Fruit fly (Drosophila melanogaster) whole organism, prepupa: ENCODE results near the gene SdhD.

Source experiments
- Blimp-1 ChIP-seq: fragments of 200-800 bp; sonication (Bioruptor generic); optimal IDR thresholded peaks from 3 replicates; lab custom pipeline; 2017; ENCODE audit warnings: missing biosample characterization, missing genetic modification characterization, mild to moderate bottlenecking, moderate library complexity, missing genetic modification reagents
- CG10631 ChIP-seq: fragments of 200-800 bp; sonication (Bioruptor generic); optimal IDR thresholded peaks from 2 replicates; lab custom pipeline; 2016; ENCODE audit warnings: missing biosample characterization, missing genetic modification characterization
- CG10669 ChIP-seq: fragments of 200-800 bp; sonication (Bioruptor generic); optimal IDR thresholded peaks from 3 replicates; lab custom pipeline; 2018; ENCODE audit warnings: missing biosample characterization, mild to moderate bottlenecking, missing genetic modification characterization, moderate library complexity
- CG11294 ChIP-seq: fragments of 200-800 bp; sonication (Bioruptor generic); IDR thresholded peaks from 2 replicates; pipeline ENCODE4 v1.3.6; 2022; ENCODE audit warnings: missing biosample characterization, missing genetic modification characterization
- CG11762 ChIP-seq: fragments of 200-800 bp; sonication (Bioruptor generic); optimal IDR thresholded peaks from 3 replicates; lab custom pipeline; 2016; ENCODE audit warnings: missing biosample characterization, missing genetic modification characterization; ENCODE audit not compliant: insufficient read depth
- CG11902 ChIP-seq: fragments of 200-800 bp; sonication (Bioruptor generic); optimal IDR thresholded peaks from 3 replicates; lab custom pipeline; 2016; ENCODE audit warnings: missing biosample characterization, missing genetic modification characterization
- CG15336 ChIP-seq: fragments of 200-800 bp; sonication (Bioruptor generic); IDR thresholded peaks from 2 replicates; pipeline ENCODE4 v1.3.6; 2022; ENCODE audit warnings: missing biosample characterization, missing genetic modification characterization
- CG1621 ChIP-seq: fragments of 200-800 bp; sonication (Bioruptor generic); optimal IDR thresholded peaks from 3 replicates; lab custom pipeline; 2018; ENCODE audit warnings: missing biosample characterization, mild to moderate bottlenecking, missing genetic modification characterization
- CG16779 ChIP-seq: fragments of 200-800 bp; sonication (Bioruptor generic); optimal IDR thresholded peaks from 3 replicates; lab custom pipeline; 2017; ENCODE audit warnings: missing biosample characterization, mild to moderate bottlenecking, missing genetic modification characterization
- CG3032 ChIP-seq: fragments of 200-800 bp; optimal IDR thresholded peaks from 2 replicates; lab custom pipeline; 2019; ENCODE audit warnings: missing biosample characterization, mild to moderate bottlenecking, missing genetic modification characterization, moderate library complexity
- CG32006 ChIP-seq: fragments of 200-800 bp; sonication (Bioruptor generic); optimal IDR thresholded peaks from 3 replicates; lab custom pipeline; 2017; ENCODE audit warnings: missing biosample characterization, mild to moderate bottlenecking, missing genetic modification characterization
- CG34406 ChIP-seq: fragments of 200-800 bp; sonication (Bioruptor generic); optimal IDR thresholded peaks from 3 replicates; lab custom pipeline; 2016; ENCODE audit warnings: missing biosample characterization, missing genetic modification characterization
- CG3919 ChIP-seq: fragments of 200-800 bp; sonication (Bioruptor generic); optimal IDR thresholded peaks from 3 replicates; lab custom pipeline; 2016; ENCODE audit warnings: missing biosample characterization, missing genetic modification characterization
- CG4318 ChIP-seq: fragments of 200-800 bp; sonication (Bioruptor generic); optimal IDR thresholded peaks from 3 replicates; lab custom pipeline; 2017; ENCODE audit warnings: missing biosample characterization, mild to moderate bottlenecking, missing genetic modification characterization
- CG6276 ChIP-seq: fragments of 200-800 bp; sonication (Bioruptor generic); optimal IDR thresholded peaks from 2 replicates; lab custom pipeline; 2017; ENCODE audit warnings: missing biosample characterization, mild to moderate bottlenecking, missing genetic modification characterization
- CG6792 ChIP-seq: fragments of 200-800 bp; sonication (Bioruptor generic); optimal IDR thresholded peaks from 3 replicates; lab custom pipeline; 2016; ENCODE audit warnings: missing biosample characterization, missing genetic modification characterization
- CG6808 ChIP-seq: fragments of 200-800 bp; sonication (Bioruptor generic); optimal IDR thresholded peaks from 3 replicates; lab custom pipeline; 2017; ENCODE audit warnings: missing biosample characterization, missing genetic modification characterization, mild to moderate bottlenecking, moderate library complexity, missing genetic modification reagents
- CG6854 ChIP-seq: fragments of 200-800 bp; sonication (Bioruptor generic); optimal IDR thresholded peaks from 2 replicates; lab custom pipeline; 2017; ENCODE audit warnings: missing biosample characterization, mild to moderate bottlenecking, missing genetic modification characterization
- CG7368 ChIP-seq: fragments of 200-800 bp; sonication (Bioruptor generic); optimal IDR thresholded peaks from 3 replicates; lab custom pipeline; 2016; ENCODE audit warnings: missing biosample characterization, missing genetic modification characterization
- Eip78C ChIP-seq: fragments of 200-800 bp; sonication (Bioruptor generic); peaks from one replicate; lab custom pipeline; 2016; ENCODE audit warnings: missing biosample characterization, missing genetic modification characterization
- Eip93F ChIP-seq: fragments of 200-800 bp; sonication (Bioruptor generic); optimal IDR thresholded peaks from 2 replicates; lab custom pipeline; 2016; ENCODE audit warnings: missing biosample characterization, mild to moderate bottlenecking, missing genetic modification characterization
- Ets21C ChIP-seq: fragments of 200-800 bp; sonication (Bioruptor generic); optimal IDR thresholded peaks from 3 replicates; lab custom pipeline; 2016; ENCODE audit warnings: missing biosample characterization, missing genetic modification characterization
- Ets96B ChIP-seq: fragments of 200-800 bp; optimal IDR thresholded peaks from 2 replicates; lab custom pipeline; 2019; ENCODE audit warnings: missing biosample characterization, mild to moderate bottlenecking, missing genetic modification characterization, moderate library complexity
- Gug ChIP-seq: fragments of 200-800 bp; sonication (Bioruptor generic); IDR thresholded peaks from 2 replicates; pipeline ENCODE4 v1.3.6; 2022; ENCODE audit warnings: missing biosample characterization, missing genetic modification characterization
- Hr4 ChIP-seq: fragments of 200-800 bp; sonication (Bioruptor generic); optimal IDR thresholded peaks from 3 replicates; lab custom pipeline; 2016; ENCODE audit warnings: missing biosample characterization, missing genetic modification characterization
- Lpt ChIP-seq: fragments of 200-800 bp; sonication (Bioruptor generic); optimal IDR thresholded peaks from 3 replicates; lab custom pipeline; 2016; ENCODE audit warnings: missing biosample characterization, missing genetic modification characterization
- OdsH ChIP-seq: fragments of 200-800 bp; sonication (Bioruptor generic); optimal IDR thresholded peaks from 3 replicates; lab custom pipeline; 2016; ENCODE audit warnings: missing biosample characterization, missing genetic modification characterization
- Smox ChIP-seq: fragments of 200-800 bp; sonication (Bioruptor generic); optimal IDR thresholded peaks from 3 replicates; lab custom pipeline; 2016; ENCODE audit warnings: missing biosample characterization, missing genetic modification characterization
- Sox102F ChIP-seq: fragments of 200-800 bp; sonication (Bioruptor generic); optimal IDR thresholded peaks from 2 replicates; lab custom pipeline; 2016; ENCODE audit warnings: missing biosample characterization, mild to moderate bottlenecking, missing genetic modification characterization
- Sox14 ChIP-seq: fragments of 200-800 bp; sonication (Bioruptor generic); optimal IDR thresholded peaks from 3 replicates; lab custom pipeline; 2016; ENCODE audit warnings: missing biosample characterization, missing genetic modification characterization
- Sox15 ChIP-seq: fragments of 200-800 bp; sonication (Bioruptor generic); optimal IDR thresholded peaks from 3 replicates; lab custom pipeline; 2016; ENCODE audit warnings: missing biosample characterization, missing genetic modification characterization
- achi ChIP-seq: fragments of 200-800 bp; sonication (Bioruptor generic); optimal IDR thresholded peaks from 3 replicates; lab custom pipeline; 2016; ENCODE audit warnings: missing biosample characterization, missing genetic modification characterization
- acj6 ChIP-seq: fragments of 200-800 bp; sonication (Bioruptor generic); optimal IDR thresholded peaks from 3 replicates; lab custom pipeline; 2016; ENCODE audit warnings: missing biosample characterization, missing genetic modification characterization
- dac ChIP-seq: fragments of 200-800 bp; sonication (Bioruptor generic); optimal IDR thresholded peaks from 2 replicates; lab custom pipeline; 2017; ENCODE audit warnings: missing biosample characterization, mild to moderate bottlenecking, missing genetic modification characterization
- dsx ChIP-seq: fragments of 200-800 bp; optimal IDR thresholded peaks from 3 replicates; lab custom pipeline; 2019; ENCODE audit warnings: missing biosample characterization, mild to moderate bottlenecking, missing genetic modification characterization, moderate library complexity; ENCODE audit not compliant: poor library complexity, severe bottlenecking
- fd59A ChIP-seq: fragments of 200-800 bp; sonication (Bioruptor generic); optimal IDR thresholded peaks from 2 replicates; lab custom pipeline; 2017; ENCODE audit warnings: missing biosample characterization, mild to moderate bottlenecking, missing genetic modification characterization, missing genetic modification reagents
- fkh ChIP-seq: fragments of 200-800 bp; sonication (Bioruptor generic); optimal IDR thresholded peaks from 3 replicates; lab custom pipeline; 2017; ENCODE audit warnings: missing biosample characterization, mild to moderate bottlenecking, missing genetic modification characterization, moderate library complexity
- pdm3 ChIP-seq: fragments of 200-800 bp; sonication (Bioruptor generic); optimal IDR thresholded peaks from 3 replicates; lab custom pipeline; 2016; ENCODE audit warnings: missing biosample characterization, missing genetic modification characterization
- spab ChIP-seq: fragments of 200-800 bp; sonication (Bioruptor generic); optimal IDR thresholded peaks from 2 replicates; lab custom pipeline; 2017; ENCODE audit warnings: missing biosample characterization, mild to moderate bottlenecking, missing genetic modification characterization, missing genetic modification reagents
- ss ChIP-seq, 2 experiments: fragments of 200-800 bp; sonication (Bioruptor generic); optimal IDR thresholded peaks; 2 replicates in 1 of 2; 3 replicates in 1 of 2; lab custom pipeline; 2017 to 2018; ENCODE audit warnings: mild to moderate bottlenecking in 2 of 2, missing biosample characterization in 2 of 2, missing genetic modification characterization in 2 of 2, moderate library complexity in 1 of 2
- topi ChIP-seq: fragments of 200-800 bp; sonication (Bioruptor generic); optimal IDR thresholded peaks from 3 replicates; lab custom pipeline; 2016; ENCODE audit warnings: missing biosample characterization, missing genetic modification characterization
- vri ChIP-seq: fragments of 200-800 bp; sonication (Bioruptor generic); optimal IDR thresholded peaks from 3 replicates; lab custom pipeline; 2016; ENCODE audit warnings: missing biosample characterization, mild to moderate bottlenecking, missing genetic modification characterization

The SdhD gene

DNA sequence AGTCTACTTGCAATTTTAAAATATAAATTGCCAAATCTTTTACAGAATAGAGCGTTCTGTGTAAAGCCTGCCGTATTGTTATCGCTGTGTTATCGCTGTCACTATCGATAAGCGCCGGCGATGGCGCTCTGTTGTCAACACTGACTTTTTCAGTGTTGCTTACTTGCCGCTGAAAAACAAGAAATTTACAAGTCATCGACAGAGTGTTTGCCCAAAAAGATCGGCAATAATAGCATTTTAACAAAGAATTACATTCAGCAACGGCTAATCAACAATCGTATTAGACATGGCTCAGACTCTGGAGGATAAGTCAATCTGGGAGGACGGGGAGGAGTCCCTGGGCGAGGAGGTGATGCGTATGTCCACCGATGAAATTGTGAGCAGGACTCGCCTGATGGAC is 7.7 kb downstream of the SdhD start, which contains the start of the genes RanBP3 and Rpt5 (continued):
- TF ChIP-seq CG32006 = no peak
- TF ChIP-seq Eip93F = no peak
- TF ChIP-seq CG10669 (GFP tag; lab: Kevin White, UChicago) = no peak
- TF ChIP-seq topi (GFP tag; lab: Kevin White, UChicago) = peak; percentile 69
- no peak for TF ChIP-seq dac (GFP tag; lab: Kevin White, UChicago)
- no peak for TF ChIP-seq CG15336 (GFP tag; lab: Robert Waterston, UW)
- TF ChIP-seq CG6854 = peak; percentile 50
- TF ChIP-seq CG6276 (GFP tag; lab: Kevin White, UChicago) = no peak
- no peak for TF ChIP-seq CG11294 (GFP tag; lab: Robert Waterston, UW)
- peak; percentile 12 for TF ChIP-seq CG3032
- TF ChIP-seq Sox15 (GFP tag; lab: Kevin White, UChicago) = no peak
- TF ChIP-seq CG6792 = no peak
- no peak for TF ChIP-seq fd59A (GFP tag; lab: Kevin White, UChicago)
- no peak for TF ChIP-seq Sox102F (GFP tag; lab: Kevin White, UChicago)
- no peak for TF ChIP-seq Ets21C (GFP tag; lab: Kevin White, UChicago)
- no peak for TF ChIP-seq Ets96B (tag; lab: Kevin White, UChicago)
- no peak for TF ChIP-seq ss (GFP tag; optimal IDR thresholded peaks at IDR 0.05; lab: Kevin White, UChicago)
- no peak for TF ChIP-seq CG3919
- TF ChIP-seq CG1621 = peak; percentile 18
- no peak for TF ChIP-seq spab (GFP tag; lab: Kevin White, UChicago)
- no peak for TF ChIP-seq acj6

DNA sequence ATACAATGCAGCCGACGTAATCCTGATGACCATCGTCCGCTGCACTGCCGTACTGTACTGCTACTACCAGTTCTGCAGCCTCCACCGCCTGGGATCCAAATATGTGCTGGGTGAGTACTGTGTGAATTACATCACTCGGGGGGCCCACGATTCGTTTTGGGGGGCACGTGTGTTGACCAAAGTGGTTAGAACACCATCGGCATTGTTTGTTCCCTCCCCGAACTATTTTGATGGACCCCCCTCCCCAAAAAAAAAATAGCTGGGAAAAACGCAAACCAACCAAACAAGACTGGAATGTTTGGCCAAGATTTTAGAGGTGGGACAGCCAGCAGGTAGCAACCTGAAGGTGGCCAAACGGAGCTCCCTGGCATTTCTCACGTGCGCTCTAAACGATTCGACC is 13.0 kb downstream of the SdhD start:
- no peak for TF ChIP-seq CG1621
- TF ChIP-seq fkh = peak; percentile 74

DNA sequence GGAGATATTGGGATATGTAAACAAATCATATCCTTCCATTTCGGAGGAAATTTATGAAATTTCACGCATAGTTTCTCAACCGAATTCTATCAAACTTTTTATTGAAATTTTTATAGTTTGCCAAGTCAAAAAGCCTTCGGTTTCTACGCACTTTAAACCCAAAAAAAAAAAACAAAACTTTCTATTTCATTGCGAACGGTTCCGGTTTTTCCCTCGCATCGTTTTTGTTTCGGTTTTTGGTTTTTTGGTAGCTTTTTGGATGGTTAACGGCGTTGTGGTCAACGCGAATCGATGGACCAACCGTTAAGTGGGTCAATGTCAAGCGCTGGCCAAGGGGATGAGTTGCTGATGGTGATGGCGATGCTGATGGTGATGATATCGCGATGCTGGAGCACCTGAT is 19.4 kb downstream of the SdhD start:
- no peak for TF ChIP-seq Sox102F (GFP tag; lab: Kevin White, UChicago)
- TF ChIP-seq fd59A (GFP tag; lab: Kevin White, UChicago) = no peak
- no peak for TF ChIP-seq fkh
- no peak for TF ChIP-seq Sox14 (GFP tag; lab: Kevin White, UChicago)
- no peak for TF ChIP-seq CG4318 (GFP tag; lab: Kevin White, UChicago)
- no peak for TF ChIP-seq CG16779 (tag; lab: Kevin White, UChicago)
- no peak for TF ChIP-seq Blimp-1 (GFP tag; lab: Kevin White, UChicago)
- no peak for TF ChIP-seq Sox15 (GFP tag; lab: Kevin White, UChicago)
- no peak for TF ChIP-seq Ets21C (GFP tag; lab: Kevin White, UChicago)
- no peak for TF ChIP-seq vri
- no peak for TF ChIP-seq dsx (GFP tag; lab: Kevin White, UChicago)

DNA sequence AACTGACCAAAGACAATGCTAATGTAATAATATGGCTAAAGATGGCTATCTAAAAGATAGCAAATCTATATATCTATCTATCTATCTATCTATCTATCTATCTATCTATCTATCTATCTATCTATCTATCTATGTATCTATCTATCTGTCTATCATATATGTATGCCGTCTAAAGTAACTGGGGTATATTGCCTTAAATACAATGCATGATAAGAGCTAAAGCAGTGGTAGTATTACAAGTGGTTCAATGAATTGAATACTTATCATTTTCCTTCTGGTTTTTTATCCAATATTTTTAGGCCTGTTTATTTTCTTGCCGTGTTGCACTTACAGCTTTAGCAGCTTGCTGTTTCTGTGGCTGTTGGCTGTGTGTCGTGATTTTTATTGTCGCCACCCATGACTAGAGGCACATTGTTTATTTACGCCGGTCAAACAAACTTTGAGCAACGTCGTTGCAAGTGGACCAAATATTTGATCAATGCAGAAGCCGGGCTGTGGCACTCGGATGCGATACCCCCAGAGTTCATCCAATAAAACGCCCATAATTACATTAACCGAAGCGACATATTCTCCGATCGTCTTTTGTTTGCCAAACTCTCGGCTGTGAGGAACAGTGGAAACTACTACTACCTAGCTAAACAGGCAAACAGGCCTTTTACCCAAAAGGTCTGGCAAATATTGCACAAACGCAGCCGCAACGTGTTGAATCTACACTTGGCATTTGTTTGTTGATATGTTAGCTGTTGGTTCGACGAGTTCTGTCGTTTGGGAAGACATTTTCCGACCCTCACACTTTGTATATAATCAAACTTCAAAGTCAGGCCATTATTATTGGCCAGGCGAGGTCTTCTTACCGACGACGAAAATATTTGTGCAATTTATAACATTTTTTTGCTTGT is 22.5 kb downstream of the SdhD start:
- TF ChIP-seq CG4318 (GFP tag; lab: Kevin White, UChicago) = peak; percentile 52
- TF ChIP-seq CG34406 (GFP tag; lab: Kevin White, UChicago) = peak; percentile 50
- TF ChIP-seq CG7368 (GFP tag; lab: Kevin White, UChicago) = no peak
- TF ChIP-seq ss (GFP tag; optimal IDR thresholded peaks at IDR 0.05; lab: Kevin White, UChicago) = peak in 1 of 2 experiments; percentile 50
- TF ChIP-seq fkh = peak; percentile 72
- peak; percentile 26 for TF ChIP-seq CG10631
- TF ChIP-seq OdsH (GFP tag; lab: Kevin White, UChicago) = peak; percentile 33
- TF ChIP-seq CG11762 (GFP tag; lab: Kevin White, UChicago) = peak; percentile 12
- no peak for TF ChIP-seq vri
- peak; percentile 73 for TF ChIP-seq Hr4 (GFP tag; lab: Kevin White, UChicago)
- no peak for TF ChIP-seq CG11902
- TF ChIP-seq CG16779 (tag; lab: Kevin White, UChicago) = no peak
- TF ChIP-seq Eip78C (GFP tag; lab: Kevin White, UChicago) = peak; percentile 61
- TF ChIP-seq pdm3 (GFP tag; lab: Kevin White, UChicago) = peak; percentile 16
- peak; percentile 28 for TF ChIP-seq Ets96B (tag; lab: Kevin White, UChicago)
- TF ChIP-seq Gug (GFP tag; lab: Robert Waterston, UW) = no peak
- TF ChIP-seq Lpt (GFP tag; lab: Kevin White, UChicago) = no peak
- peak; percentile 1 for TF ChIP-seq dac (GFP tag; lab: Kevin White, UChicago)
- peak; percentile 46 for TF ChIP-seq CG10669 (GFP tag; lab: Kevin White, UChicago)
- peak; percentile 55 for TF ChIP-seq achi
- peak; percentile 46 for TF ChIP-seq spab (GFP tag; lab: Kevin White, UChicago)
- TF ChIP-seq Smox = no peak
- peak; percentile 48 for TF ChIP-seq CG15336 (GFP tag; lab: Robert Waterston, UW)
- peak; percentile 55 for TF ChIP-seq CG6808
- peak; percentile 11 for TF ChIP-seq Sox14 (GFP tag; lab: Kevin White, UChicago)
